Worm (Caenorhabditis elegans): ENCODE results near the gene fbxc-50.

The fbxc-50 gene

ce11 chrII:3198998-3199397 lies 48.9 kb downstream of the fbxc-50 start, which contains the start of gene sri-51:
TSS of gene sri-51 (minus strand) at chrII:3199098.
- TF ChIP-seq him-1 (tag; optimal IDR thresholded peaks at IDR 0.05) (no peak), W03F9.2 (tag; optimal IDR thresholded peaks at IDR 0.05) (no peak)

- TF ChIP-seq W03F9.2 (tag; optimal IDR thresholded peaks at IDR 0.05) (no peak), him-1 (tag; optimal IDR thresholded peaks at IDR 0.05) (no peak), dao-5 (tag; optimal IDR thresholded peaks at IDR 0.05) (no peak)
These were observed 51.0 kb downstream of the fbxc-50 start, which contains the start of gene gcy-15 for ce11 chrII:3196966-3197365. TSS of gene gcy-15 (minus strand) at chrII:3197066.

Data from whole organism, L4/young adult.